Fruit fly (Drosophila melanogaster) whole organism, embryonic: Measurements from ENCODE around the gene Vps26.

Experiments
- Antp ChIP-seq: fragments of 200-800 bp; sonication (Bioruptor generic); optimal IDR thresholded peaks from 3 replicates; lab custom pipeline; 2016; ENCODE audit warnings: missing biosample characterization, missing genetic modification characterization
- C15 ChIP-seq: fragments of 200-800 bp; sonication (Bioruptor generic); IDR thresholded peaks from 3 replicates; pipeline ENCODE4 v1.3.6; 2022; ENCODE audit warnings: missing biosample characterization, missing genetic modification characterization
- CG10274 ChIP-seq: fragments of 200-800 bp; sonication (Bioruptor generic); optimal IDR thresholded peaks from 3 replicates; lab custom pipeline; 2017; ENCODE audit warnings: missing biosample characterization, mild to moderate bottlenecking, missing genetic modification characterization
- CG1233 ChIP-seq: fragments of 200-800 bp; sonication (Bioruptor generic); optimal IDR thresholded peaks from 4 replicates; lab custom pipeline; 2018; ENCODE audit warnings: missing biosample characterization, mild to moderate bottlenecking, missing genetic modification characterization
- CG12769 ChIP-seq: fragments of 200-800 bp; sonication (Bioruptor generic); optimal IDR thresholded peaks from 2 replicates; lab custom pipeline; 2019; ENCODE audit warnings: missing biosample characterization, mild to moderate bottlenecking, missing genetic modification characterization, moderate library complexity
- CG14965 ChIP-seq: fragments of 200-800 bp; sonication (Bioruptor generic); optimal IDR thresholded peaks from 2 replicates; lab custom pipeline; 2016; ENCODE audit warnings: missing biosample characterization, missing genetic modification characterization, borderline replicate concordance
- CG16815 ChIP-seq: fragments of 200-800 bp; sonication (Bioruptor generic); optimal IDR thresholded peaks from 3 replicates; lab custom pipeline; 2017; ENCODE audit warnings: missing biosample characterization, mild to moderate bottlenecking, missing genetic modification characterization
- CG17829 ChIP-seq: fragments of 200-800 bp; optimal IDR thresholded peaks from 2 replicates; lab custom pipeline; 2019; ENCODE audit warnings: missing biosample characterization, mild to moderate bottlenecking, missing genetic modification characterization, moderate library complexity
- CG18476 ChIP-seq: fragments of 200-800 bp; sonication (Bioruptor generic); optimal IDR thresholded peaks from 2 replicates; lab custom pipeline; 2016; ENCODE audit warnings: missing biosample characterization, mild to moderate bottlenecking, missing genetic modification characterization
- CG3065 ChIP-seq: fragments of 200-800 bp; sonication (Bioruptor generic); optimal IDR thresholded peaks from 2 replicates; lab custom pipeline; 2016; ENCODE audit warnings: missing biosample characterization, missing genetic modification characterization
- CG31388 ChIP-seq: fragments of 200-800 bp; sonication (Bioruptor generic); optimal IDR thresholded peaks from 2 replicates; lab custom pipeline; 2016; ENCODE audit warnings: missing biosample characterization, missing genetic modification characterization
- CG33557 ChIP-seq: fragments of 200-800 bp; sonication (Bioruptor generic); optimal IDR thresholded peaks from 2 replicates; lab custom pipeline; 2019; ENCODE audit warnings: missing biosample characterization, mild to moderate bottlenecking, missing genetic modification characterization, moderate library complexity
- CG3726 ChIP-seq: fragments of 200-800 bp; sonication (Bioruptor generic); IDR thresholded peaks from 3 replicates; pipeline ENCODE4, ENCODE4 v1.3.6; 2022; ENCODE audit warnings: missing biosample characterization, missing genetic modification characterization
- CG4328 ChIP-seq: fragments of 200-800 bp; sonication (Bioruptor generic); optimal IDR thresholded peaks from 3 replicates; lab custom pipeline; 2017; ENCODE audit warnings: missing biosample characterization, missing genetic modification reagents, missing genetic modification characterization
- CG4820 ChIP-seq: fragments of 200-800 bp; sonication (Bioruptor generic); optimal IDR thresholded peaks from 3 replicates; lab custom pipeline; 2016; ENCODE audit warnings: missing biosample characterization, missing genetic modification characterization
- CG6654 ChIP-seq: fragments of 200-800 bp; sonication (Bioruptor generic); optimal IDR thresholded peaks from 2 replicates; lab custom pipeline; 2017; ENCODE audit warnings: missing biosample characterization, mild to moderate bottlenecking, missing genetic modification characterization
- CG7271 ChIP-seq: fragments of 200-800 bp; sonication (Bioruptor generic); optimal IDR thresholded peaks from 2 replicates; lab custom pipeline; 2018; ENCODE audit warnings: missing biosample characterization, mild to moderate bottlenecking, missing genetic modification characterization, moderate library complexity
- CG9215 ChIP-seq: fragments of 200-800 bp; sonication (Bioruptor generic); IDR thresholded peaks from 2 replicates; pipeline ENCODE4 v1.3.6; 2022; ENCODE audit warnings: missing biosample characterization, missing genetic modification characterization
- CG9609 ChIP-seq: fragments of 200-800 bp; sonication (Bioruptor generic); optimal IDR thresholded peaks from 3 replicates; lab custom pipeline; 2016; ENCODE audit warnings: missing biosample characterization, missing genetic modification characterization
- CG9817 ChIP-seq: fragments of 200-800 bp; sonication (Bioruptor generic); optimal IDR thresholded peaks from 2 replicates; lab custom pipeline; 2018; ENCODE audit warnings: missing biosample characterization, mild to moderate bottlenecking, missing genetic modification characterization, moderate library complexity
- Mad ChIP-seq: fragments of 200-800 bp; sonication (Bioruptor generic); optimal IDR thresholded peaks from 2 replicates; lab custom pipeline; 2016; ENCODE audit warnings: missing biosample characterization, missing genetic modification characterization
- Med ChIP-seq: fragments of 200-800 bp; sonication (Bioruptor generic); peaks from one replicate; lab custom pipeline; 2016; ENCODE audit warnings: missing biosample characterization, missing genetic modification characterization, mild to moderate bottlenecking, inconsistent platforms, moderate library complexity
- NC2α ChIP-seq: fragments of 200-800 bp; sonication (Bioruptor generic); optimal IDR thresholded peaks from 2 replicates; lab custom pipeline; 2016; ENCODE audit warnings: missing biosample characterization, missing genetic modification characterization
- NFAT ChIP-seq: fragments of 200-800 bp; sonication (Bioruptor generic); IDR thresholded peaks from 2 replicates; pipeline ENCODE4 v1.3.6; 2022; ENCODE audit warnings: missing biosample characterization, missing genetic modification characterization
- Pdp1 ChIP-seq, 2 experiments: fragments of 200-800 bp; sonication (Bioruptor generic); optimal IDR thresholded peaks; 3 replicates each; lab custom pipeline; 2016; ENCODE audit warnings: missing biosample characterization in 2 of 2, missing genetic modification characterization in 2 of 2, mild to moderate bottlenecking in 1 of 2, moderate library complexity in 1 of 2
- Rfx ChIP-seq: fragments of 200-800 bp; sonication (Bioruptor generic); IDR thresholded peaks from 2 replicates; pipeline ENCODE4 v1.3.6; 2022; ENCODE audit warnings: missing biosample characterization, missing genetic modification characterization
- TFAM ChIP-seq: fragments of 200-800 bp; sonication (Bioruptor generic); optimal IDR thresholded peaks from 2 replicates; lab custom pipeline; 2017; ENCODE audit warnings: missing biosample characterization, missing genetic modification characterization, inconsistent platforms
- ap ChIP-seq: fragments of 200-800 bp; sonication (Bioruptor generic); IDR thresholded peaks from 2 replicates; pipeline ENCODE4 v1.3.6; 2022; ENCODE audit warnings: missing biosample characterization, missing genetic modification characterization
- ara ChIP-seq: fragments of 200-800 bp; sonication (Bioruptor generic); IDR thresholded peaks from 2 replicates; pipeline ENCODE4 v1.3.6; 2022; ENCODE audit warnings: missing biosample characterization, missing genetic modification characterization
- az2 ChIP-seq: fragments of 200-800 bp; sonication (Bioruptor generic); optimal IDR thresholded peaks from 3 replicates; lab custom pipeline; 2016; ENCODE audit warnings: missing biosample characterization, missing genetic modification characterization
- bowl ChIP-seq: fragments of 200-800 bp; sonication (Bioruptor generic); IDR thresholded peaks from 2 replicates; pipeline ENCODE4 v1.3.6; 2022; ENCODE audit warnings: missing biosample characterization, missing genetic modification characterization
- cg ChIP-seq: fragments of 200-800 bp; sonication (Bioruptor generic); optimal IDR thresholded peaks from 3 replicates; lab custom pipeline; 2019; ENCODE audit warnings: missing biosample characterization, mild to moderate bottlenecking, missing genetic modification characterization, moderate library complexity
- chm ChIP-seq: fragments of 200-800 bp; sonication (Bioruptor generic); IDR thresholded peaks from 2 replicates; pipeline ENCODE4 v1.3.6; 2022; ENCODE audit warnings: missing biosample characterization, missing genetic modification characterization
- crp ChIP-seq, 2 experiments: fragments of 200-800 bp; sonication (Bioruptor generic); optimal IDR thresholded peaks; 2 replicates in 1 of 2; 3 replicates in 1 of 2; lab custom pipeline; 2017; ENCODE audit warnings: missing biosample characterization in 2 of 2, missing genetic modification characterization in 2 of 2, mild to moderate bottlenecking in 1 of 2, moderate library complexity in 1 of 2
- danr ChIP-seq: fragments of 200-800 bp; sonication (Bioruptor generic); IDR thresholded peaks from 2 replicates; pipeline ENCODE4 v1.3.6; 2022; ENCODE audit warnings: missing biosample characterization, missing genetic modification characterization
- gsb-n ChIP-seq: fragments of 200-800 bp; sonication (Bioruptor generic); optimal IDR thresholded peaks from 3 replicates; lab custom pipeline; 2018; ENCODE audit warnings: missing biosample characterization, mild to moderate bottlenecking, missing genetic modification characterization
- ham ChIP-seq: fragments of 200-800 bp; sonication (Bioruptor generic); IDR thresholded peaks from 2 replicates; pipeline ENCODE4 v1.3.6; 2022; ENCODE audit warnings: missing biosample characterization, missing genetic modification characterization
- hbn ChIP-seq: fragments of 200-800 bp; sonication (Bioruptor generic); IDR thresholded peaks from 2 replicates; pipeline ENCODE4 v1.3.6; 2022; ENCODE audit warnings: missing biosample characterization, missing genetic modification characterization; ENCODE audit not compliant: partially characterized antibody
- jigr1 ChIP-seq: fragments of 200-800 bp; sonication (Bioruptor generic); IDR thresholded peaks from 3 replicates; pipeline ENCODE4 v1.3.6; 2022; ENCODE audit warnings: missing biosample characterization, missing genetic modification characterization
- jing ChIP-seq: fragments of 200-800 bp; sonication (Bioruptor generic); optimal IDR thresholded peaks from 2 replicates; lab custom pipeline; 2018; ENCODE audit warnings: missing biosample characterization, mild to moderate bottlenecking, missing genetic modification characterization
- nerfin-1 ChIP-seq: fragments of 200-800 bp; sonication (Bioruptor generic); optimal IDR thresholded peaks from 3 replicates; lab custom pipeline; 2019; ENCODE audit warnings: missing biosample characterization, mild to moderate bottlenecking, missing genetic modification characterization, moderate library complexity
- rib ChIP-seq: fragments of 200-800 bp; sonication (Bioruptor generic); IDR thresholded peaks from 2 replicates; pipeline ENCODE4 v1.3.6; 2022; ENCODE audit warnings: missing biosample characterization, missing genetic modification characterization
- scrt ChIP-seq: fragments of 200-800 bp; sonication (Bioruptor generic); optimal IDR thresholded peaks from 2 replicates; lab custom pipeline; 2018; ENCODE audit warnings: missing biosample characterization, mild to moderate bottlenecking, missing genetic modification characterization, moderate library complexity
- shn ChIP-seq: fragments of 200-800 bp; sonication (Bioruptor generic); optimal IDR thresholded peaks from 3 replicates; lab custom pipeline; 2016; ENCODE audit warnings: missing biosample characterization, missing genetic modification characterization
- sim ChIP-seq: fragments of 200-800 bp; sonication (Bioruptor generic); IDR thresholded peaks from 2 replicates; pipeline ENCODE4 v1.3.6; 2022; ENCODE audit warnings: missing biosample characterization, missing genetic modification characterization
- sima ChIP-seq: fragments of 200-800 bp; sonication (Bioruptor generic); optimal IDR thresholded peaks from 2 replicates; lab custom pipeline; 2016; ENCODE audit warnings: missing biosample characterization, missing genetic modification characterization
- sqz ChIP-seq: fragments of 200-800 bp; sonication (Bioruptor generic); optimal IDR thresholded peaks from 3 replicates; lab custom pipeline; 2018; ENCODE audit warnings: missing biosample characterization, mild to moderate bottlenecking, missing genetic modification characterization
- tio ChIP-seq: fragments of 200-800 bp; sonication (Bioruptor generic); optimal IDR thresholded peaks from 2 replicates; lab custom pipeline; 2017; ENCODE audit warnings: missing biosample characterization, missing genetic modification characterization, inconsistent platforms
- tll ChIP-seq, 2 experiments: fragments of 200-800 bp in 1 of 2; fragments of >200 bp in 1 of 2; sonication (Bioruptor generic) in 1 of 2; optimal IDR thresholded peaks; 2 replicates each; lab custom pipeline; 2017 to 2019; ENCODE audit warnings: missing biosample characterization in 2 of 2, missing genetic modification characterization in 2 of 2, mild to moderate bottlenecking in 1 of 2, moderate library complexity in 1 of 2
- toy ChIP-seq: fragments of 200-800 bp; sonication (Bioruptor generic); IDR thresholded peaks from 2 replicates; pipeline ENCODE4 v1.3.6; 2022; ENCODE audit warnings: missing biosample characterization, missing genetic modification characterization

Vps26 gene

dm6 chrX:1861620-1862184 lies 12.0 kb upstream of the Vps26 start, which contains the start of gene deltaCOP (continued):
- no peak for TF ChIP-seq sima (GFP tag; lab: Kevin White, UChicago)
- TF ChIP-seq CG9215, result peak; percentile 88
- TF ChIP-seq TFAM, result no peak
- peak; percentile 78 for TF ChIP-seq danr
- TF ChIP-seq ap (GFP tag; lab: Robert Waterston, UW), result peak; percentile 57; the same call in 1 of the 2 replicates
- TF ChIP-seq CG10274 (GFP tag; lab: Kevin White, UChicago), result peak; percentile 54
- peak; percentile 63 for TF ChIP-seq NFAT
- TF ChIP-seq bowl (GFP tag; lab: Robert Waterston, UW), result no peak; the same call in 1 of the 2 replicates
- TF ChIP-seq CG31388, result peak; percentile 77
- peak; percentile 43 for TF ChIP-seq CG4328 (GFP tag; lab: Kevin White, UChicago)
- TF ChIP-seq ham (GFP tag; lab: Robert Waterston, UW), result peak; percentile 65; the same call in 1 of the 2 replicates
- no peak for TF ChIP-seq hbn (GFP tag; lab: Robert Waterston, UW)
- TF ChIP-seq Pdp1 (GFP tag; optimal IDR thresholded peaks at IDR 0.05; lab: Kevin White, UChicago), result peak; percentile 85 to 91
- peak; percentile 80 for TF ChIP-seq Mad (GFP tag; lab: Kevin White, UChicago)
- peak; percentile 67 for TF ChIP-seq jigr1 (GFP tag; lab: Robert Waterston, UW)
- peak in 1 of 2 experiments; percentile 35 for TF ChIP-seq crp (GFP tag; optimal IDR thresholded peaks at IDR 0.05; lab: Kevin White, UChicago)
- TF ChIP-seq CG1233, result peak; percentile 73
- TF ChIP-seq Med (GFP tag; lab: Kevin White, UChicago), result peak; percentile 97
- TF ChIP-seq CG12769 (tag; lab: Kevin White, UChicago), result no peak
- peak; percentile 32 for TF ChIP-seq CG6654
- peak; percentile 60; the same call in 1 of the 2 replicates for TF ChIP-seq toy (GFP tag; lab: Robert Waterston, UW)
- peak; percentile 69 for TF ChIP-seq CG17829 (tag; lab: Kevin White, UChicago)
- peak; percentile 52 for TF ChIP-seq CG14965
- TF ChIP-seq shn (GFP tag; lab: Kevin White, UChicago), result peak; percentile 94
- TF ChIP-seq nerfin-1 (tag; lab: Kevin White, UChicago), result peak; percentile 11
- TF ChIP-seq tio, result no peak
- peak; percentile 95 for TF ChIP-seq CG9609
- TF ChIP-seq NC2α (GFP tag; lab: Kevin White, UChicago), result peak; percentile 64
- peak; percentile 57 for TF ChIP-seq CG33557 (GFP tag; lab: Kevin White, UChicago)
- TF ChIP-seq jing (GFP tag; lab: Kevin White, UChicago), result no peak
- no peak for TF ChIP-seq ara
- TF ChIP-seq tll (GFP tag; optimal IDR thresholded peaks at IDR 0.05; lab: Kevin White, UChicago), result peak in 1 of 2 experiments; percentile 69
- TF ChIP-seq Antp (GFP tag; lab: Kevin White, UChicago), result peak; percentile 91
- TF ChIP-seq CG3726, result peak; percentile 68; the same call in 2 of the 3 replicates
- TF ChIP-seq sim (GFP tag; lab: Robert Waterston, UW), result no peak
- peak; percentile 3 for TF ChIP-seq CG7271 (tag; lab: Kevin White, UChicago)
- TF ChIP-seq scrt (GFP tag; lab: Kevin White, UChicago), result no peak
- peak; percentile 65 for TF ChIP-seq cg
- TF ChIP-seq az2 (GFP tag; lab: Kevin White, UChicago), result peak; percentile 80
- peak; percentile 78 for TF ChIP-seq CG18476 (GFP tag; lab: Kevin White, UChicago)
- TF ChIP-seq CG9817 (tag; lab: Kevin White, UChicago), result peak; percentile 73
- TF ChIP-seq CG4820 (GFP tag; lab: Kevin White, UChicago), result peak; percentile 80
- peak; percentile 89 for TF ChIP-seq Rfx (GFP tag; lab: Robert Waterston, UW)
- peak; percentile 75 for TF ChIP-seq rib
- 0 out of 2 replicates have a peak, but pooled peaks have one; percentile 29 for TF ChIP-seq chm (GFP tag; lab: Robert Waterston, UW)
- TF ChIP-seq C15, result 0 out of 3 replicates have a peak, but pooled peaks have one; percentile 50
- TF ChIP-seq sqz (GFP tag; lab: Kevin White, UChicago), result no peak
- peak; percentile 74 for TF ChIP-seq CG3065 (GFP tag; lab: Kevin White, UChicago)
- peak; percentile 75 for TF ChIP-seq CG16815
- TF ChIP-seq gsb-n, result peak; percentile 61
